Fruit fly (Drosophila melanogaster) Kc167 (cell line): ENCODE measurements around the gene Acyp.

Source experiments
- Sin3A ChIP-seq: fragments of >200 bp; optimal IDR thresholded peaks from 2 replicates; lab custom pipeline; 2018; ENCODE audit warnings: missing external identifiers
- h ChIP-seq: fragments of >200 bp; optimal IDR thresholded peaks from 3 replicates; lab custom pipeline; 2018; ENCODE audit warnings: missing external identifiers
- insv ChIP-seq: fragments of >200 bp; optimal IDR thresholded peaks from 3 replicates; lab custom pipeline; 2018; ENCODE audit warnings: missing external identifiers

dm6 chr2L:13923984-13924383 lies 12.1 kb downstream of the Acyp start:
- no peak for TF ChIP-seq h
- no peak for TF ChIP-seq insv (lab: Kevin White, UChicago)
- no peak for TF ChIP-seq Sin3A
